Fruit fly (Drosophila melanogaster) whole organism, larva: Measurements from ENCODE around the gene CG4860.

Source experiments
- noc ChIP-seq: fragments of 200-800 bp; sonication (Bioruptor generic); optimal IDR thresholded peaks from 3 replicates; lab custom pipeline; 2019; ENCODE audit warnings: missing biosample characterization, mild to moderate bottlenecking, missing genetic modification characterization, moderate library complexity

The CG4860 gene

DNA sequence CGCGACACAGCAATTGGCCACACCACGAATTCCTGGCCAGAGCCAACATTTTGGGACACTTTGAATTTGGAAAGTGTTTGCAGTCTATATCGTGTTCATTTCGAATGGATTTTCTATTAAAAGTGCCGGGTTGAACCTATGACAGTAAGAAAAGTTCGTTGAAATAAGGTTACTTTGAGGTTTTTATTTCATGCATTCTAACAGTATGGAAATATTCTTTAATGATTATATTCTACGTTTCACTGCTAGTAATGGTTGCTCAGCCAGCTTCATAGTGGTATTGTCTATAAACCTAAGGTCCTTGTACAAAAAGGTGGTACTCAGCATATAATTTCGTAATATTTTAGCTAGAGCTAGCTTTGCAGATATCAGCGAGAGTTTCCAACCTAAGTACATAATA lies 11.4 kb upstream of the CG4860 start, which contains the start of gene Pglym87:
Gene Pglym87 (minus strand): TSS at position 101 of the 400 bp plus-strand sequence.
- TF ChIP-seq noc (tag; lab: Kevin White, UChicago), result no peak

DNA sequence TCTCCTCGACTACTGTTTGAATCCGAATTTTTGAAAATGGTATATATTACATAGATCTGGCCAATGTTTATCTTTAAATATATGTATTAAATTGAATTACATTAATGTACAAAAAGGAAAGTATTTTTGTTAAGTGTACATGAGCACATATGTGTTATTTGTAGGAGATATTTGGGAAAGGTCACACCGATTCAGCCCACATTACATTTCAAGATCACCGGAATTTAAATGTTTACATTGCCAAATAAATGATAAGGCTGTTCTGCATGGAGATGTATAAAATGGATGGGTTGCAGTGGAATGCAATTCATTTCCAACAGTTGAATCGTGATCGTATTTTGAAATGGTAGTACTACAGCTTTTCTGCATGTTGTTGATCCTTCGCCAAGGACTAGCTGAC lies 7.8 kb upstream of the CG4860 start, which contains the start of gene CG3916:
Gene CG3916 (plus strand): TSS at position 301 of the 400 bp plus-strand sequence.
- no peak for TF ChIP-seq noc (tag; lab: Kevin White, UChicago)

- TF ChIP-seq noc (tag; lab: Kevin White, UChicago), result no peak
Observed at dm6 chr3R:12226239-12226638, 5.0 kb upstream of the CG4860 start, which contains the start of gene CG12256. CG12256 (minus strand) TSS chr3R:12226339.

DNA sequence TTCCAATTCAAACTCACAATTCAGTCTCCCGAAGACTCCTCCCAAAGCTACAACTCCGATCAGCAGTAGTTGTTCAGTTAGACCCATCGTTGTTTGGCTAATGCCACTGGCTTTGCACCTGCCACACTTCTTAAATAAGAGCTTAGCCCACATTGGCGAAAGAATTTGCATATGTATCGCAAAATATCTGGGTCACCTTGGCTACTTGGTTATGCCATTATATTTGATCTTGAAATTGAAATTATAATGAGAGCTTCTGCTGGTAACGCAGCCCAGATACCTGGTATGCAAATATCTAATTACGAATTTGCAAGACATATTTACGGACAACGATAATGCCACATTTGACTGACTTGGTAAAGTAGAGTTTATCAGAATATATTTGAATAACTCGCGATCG lies 3.7 kb upstream of the CG4860 start, which contains the start of gene CG17404:
Gene CG17404 (minus strand): TSS at position 101 of the 400 bp plus-strand sequence.
- TF ChIP-seq noc (tag; lab: Kevin White, UChicago), result no peak

DNA sequence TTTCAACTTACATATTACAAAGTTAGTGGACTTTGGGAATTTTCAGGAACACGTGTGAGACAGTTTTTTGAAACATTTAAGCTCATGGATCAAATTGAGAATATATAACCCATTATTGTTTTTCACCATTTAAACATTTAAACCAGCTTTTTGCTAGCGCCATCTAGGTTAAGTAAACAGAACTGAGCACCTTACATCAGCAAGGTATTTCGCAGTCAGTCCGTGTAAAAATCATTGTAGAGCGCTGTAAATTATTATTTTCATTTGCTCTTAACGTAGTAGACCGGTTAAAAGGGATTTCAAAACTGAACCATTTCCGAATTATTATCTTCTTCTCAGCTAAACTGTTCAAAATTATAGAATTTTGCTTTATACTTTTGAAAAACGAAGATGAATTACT lies 829 bp upstream of the CG4860 start, which contains the start of gene Rsbp15:
Gene Rsbp15 (plus strand): TSS at position 295 of the 400 bp plus-strand sequence.
- TF ChIP-seq noc (tag; lab: Kevin White, UChicago), result no peak

- TF ChIP-seq noc (tag; lab: Kevin White, UChicago), result no peak
Observed at dm6 chr3R:12219497-12219896, 1.8 kb downstream of the CG4860 start, which contains the start of gene Cog1. Cog1 (minus strand) TSS chr3R:12219686.

- no peak for TF ChIP-seq noc (tag; lab: Kevin White, UChicago)
Observed at dm6 chr3R:12214201-12214600, 7.1 kb downstream of the CG4860 start, which contains the start of gene CG14742. CG14742 (plus strand) TSS chr3R:12214501.

DNA sequence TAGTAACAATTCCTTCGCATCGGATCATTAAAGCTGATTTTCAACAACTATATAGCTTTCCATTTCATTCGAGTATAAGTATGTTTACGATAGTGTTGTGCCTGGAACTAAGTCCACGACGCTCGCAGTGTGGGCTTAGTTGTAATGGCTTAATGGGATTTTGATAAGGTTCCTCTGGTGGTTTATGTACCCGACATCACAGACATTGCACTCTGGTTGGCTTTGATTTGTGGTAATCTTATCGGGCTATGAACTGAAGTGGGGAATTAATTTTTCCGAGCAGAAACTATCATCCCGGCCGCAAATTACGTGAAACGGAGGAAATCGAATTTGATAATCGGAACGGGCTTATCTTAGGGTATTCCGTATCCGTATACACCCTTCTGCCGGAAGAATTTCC lies 9.7 kb downstream of the CG4860 start:
- no peak for TF ChIP-seq noc (tag; lab: Kevin White, UChicago)

dm6 chr3R:12210260-12210659 lies 11.0 kb downstream of the CG4860 start, which contains the start of gene CG4830:
CG4830 (minus strand) TSS chr3R:12210360.
- no peak for TF ChIP-seq noc (tag; lab: Kevin White, UChicago)

DNA sequence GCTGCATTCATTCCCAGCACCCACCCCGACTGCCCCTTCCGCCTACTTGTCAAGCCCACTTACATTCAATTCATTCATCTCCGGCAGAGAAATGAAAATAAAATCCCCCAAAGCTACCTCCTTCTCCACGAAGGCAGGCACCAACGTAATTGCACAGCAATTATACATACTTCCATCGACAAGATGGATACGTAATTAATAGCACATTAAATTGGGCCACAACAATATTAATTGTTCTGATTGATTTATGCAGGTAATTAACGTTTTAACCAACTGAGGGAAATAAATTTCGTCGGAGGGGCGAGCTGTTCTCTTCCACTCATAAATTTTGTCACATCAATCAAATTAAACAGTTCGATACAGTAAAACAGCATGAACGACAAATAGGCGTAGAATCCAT lies 23.6 kb downstream of the CG4860 start, which contains the start of gene Adk1:
Gene Adk1 (plus strand): TSS at position 301 of the 400 bp plus-strand sequence.
- TF ChIP-seq noc (tag; lab: Kevin White, UChicago), result no peak

DNA sequence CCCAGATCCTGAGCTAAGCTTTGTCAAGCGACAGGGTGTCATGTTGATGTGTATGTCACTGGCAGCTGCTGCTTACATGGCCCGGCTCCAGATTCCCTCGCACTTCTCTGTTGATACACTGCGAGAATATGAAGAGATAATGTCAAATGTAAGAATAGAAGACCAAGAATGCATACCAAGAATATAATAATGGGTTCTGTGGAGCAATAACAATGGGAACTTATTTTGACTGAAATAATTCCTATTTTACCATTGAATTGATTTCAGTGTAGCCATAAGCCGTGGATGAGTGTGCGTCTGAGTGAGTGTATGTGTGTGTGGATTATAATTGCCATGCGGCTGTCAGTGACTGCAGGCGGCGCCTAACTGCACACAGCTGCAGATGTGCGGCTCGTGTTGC lies 25.2 kb downstream of the CG4860 start:
- no peak for TF ChIP-seq noc (tag; lab: Kevin White, UChicago)

dm6 chr3R:12194911-12195310 lies 26.4 kb downstream of the CG4860 start, which contains the start of the genes eIF3d2 and CG43450:
eIF3d2 (minus strand) TSS chr3R:12195011.
CG43450 (plus strand) TSS chr3R:12195294.
- no peak for TF ChIP-seq noc (tag; lab: Kevin White, UChicago)

DNA sequence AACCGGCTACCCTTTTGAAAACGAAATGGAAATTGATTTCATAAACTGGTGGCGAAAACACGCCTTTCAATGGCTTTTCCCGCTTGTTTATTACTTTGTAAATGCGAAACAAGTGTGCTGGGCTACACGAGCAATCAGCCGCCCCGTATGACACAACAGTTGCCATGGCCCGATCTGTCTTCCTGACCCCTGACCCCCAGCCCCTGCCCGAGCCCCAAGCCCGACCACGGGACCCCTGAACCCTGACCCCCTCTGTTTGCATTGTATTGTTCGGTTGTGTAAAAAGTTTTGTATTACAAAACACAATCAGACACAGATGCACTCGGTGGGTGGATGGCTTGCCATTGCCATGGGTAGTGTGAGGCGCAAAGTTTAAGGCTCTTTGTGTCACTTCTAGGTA lies 35.6 kb downstream of the CG4860 start:
- TF ChIP-seq noc (tag; lab: Kevin White, UChicago), result no peak
